Worm (Caenorhabditis elegans) whole organism, L4 larva: ENCODE data around the gene ilys-1.

ENCODE experiments used
- F26F4.8 ChIP-seq: fragments of 200-800 bp; sonication (Bioruptor generic); conservative IDR thresholded peaks from 2 replicates; pipeline ENCODE4 v1.3.6; 2022; ENCODE audit warnings: missing genetic modification characterization, missing compliant biosample characterization
- Y105C5A.15 ChIP-seq: fragments of 200-800 bp; sonication (Bioruptor generic); IDR thresholded peaks from 2 replicates; pipeline ENCODE4 v1.3.6; 2022; ENCODE audit warnings: missing genetic modification characterization, missing compliant biosample characterization
- Y48G9A.11 ChIP-seq: fragments of 200-800 bp; sonication (Bioruptor generic); IDR thresholded peaks from 2 replicates; pipeline ENCODE4 v1.3.6; 2022; ENCODE audit warnings: missing genetic modification reagents, missing genetic modification characterization, missing compliant biosample characterization
- ZK337.2 ChIP-seq: fragments of 200-800 bp; sonication (Bioruptor generic); IDR thresholded peaks from 2 replicates; pipeline ENCODE4 v1.3.6; 2022; ENCODE audit warnings: missing genetic modification reagents, missing genetic modification characterization, missing compliant biosample characterization
- aha-1 ChIP-seq: fragments of 150-350 bp; peaks from one replicate; lab custom pipeline; 2014; ENCODE audit warnings: missing biosample characterization, missing genetic modification characterization
- arid-1 ChIP-seq: fragments of 200-800 bp; sonication (Bioruptor generic); conservative IDR thresholded peaks from 2 replicates; pipeline ENCODE4 v1.3.6; 2022; ENCODE audit warnings: missing genetic modification reagents, missing genetic modification characterization, missing compliant biosample characterization
- ceh-32 ChIP-seq: sonication (generic microtip); optimal IDR thresholded peaks from 2 replicates; lab custom pipeline; 2016; ENCODE audit warnings: mild to moderate bottlenecking, missing genetic modification characterization, missing compliant biosample characterization; ENCODE audit not compliant: poor library complexity
- ces-1 ChIP-seq: fragments of 150-350 bp; sonication (generic microtip); optimal IDR thresholded peaks from 4 replicates; lab custom pipeline; 2014; ENCODE audit warnings: missing biosample characterization, missing genetic modification reagents, missing genetic modification characterization
- ctbp-1 ChIP-seq: fragments of 200-800 bp; sonication (Bioruptor generic); IDR thresholded peaks from 2 replicates; pipeline ENCODE4 v1.3.6; 2022; ENCODE audit warnings: missing genetic modification reagents, missing genetic modification characterization, missing compliant biosample characterization
- dmd-6 ChIP-seq: fragments of 200-800 bp; sonication (Bioruptor generic); IDR thresholded peaks from 2 replicates; pipeline ENCODE4 v1.3.6; 2022; ENCODE audit warnings: missing genetic modification reagents, missing genetic modification characterization, missing compliant biosample characterization
- dmd-9 ChIP-seq: fragments of 200-800 bp; sonication (Bioruptor generic); IDR thresholded peaks from 2 replicates; pipeline ENCODE4 v1.3.6; 2022; ENCODE audit warnings: missing genetic modification reagents, missing genetic modification characterization, missing compliant biosample characterization
- hlh-30 ChIP-seq: sonication (generic microtip); optimal IDR thresholded peaks from 2 replicates; lab custom pipeline; 2017; ENCODE audit warnings: antibody characterized with exemption, mild to moderate bottlenecking, missing genetic modification characterization, missing compliant biosample characterization; ENCODE audit not compliant: insufficient read depth
- hmg-1.1 ChIP-seq: fragments of 200-800 bp; sonication (Bioruptor generic); IDR thresholded peaks from 2 replicates; pipeline ENCODE4 v1.3.6; 2022; ENCODE audit warnings: missing genetic modification reagents, missing genetic modification characterization, missing compliant biosample characterization
- jun-1 ChIP-seq: fragments of 150-350 bp; optimal IDR thresholded peaks from 2 replicates; lab custom pipeline; 2014; ENCODE audit warnings: missing biosample characterization, missing genetic modification reagents, missing genetic modification characterization
- lin-1 ChIP-seq: fragments of 200-800 bp; sonication (Bioruptor generic); IDR thresholded peaks from 2 replicates; pipeline ENCODE4 v1.3.6; 2022; ENCODE audit warnings: missing genetic modification reagents, missing genetic modification characterization, missing compliant biosample characterization
- lsy-2 ChIP-seq, 2 experiments: fragments of 150-350 bp in 1 of 2; sonication (generic microtip) in 1 of 2; optimal IDR thresholded peaks; 2 replicates each; lab custom pipeline; 2014 to 2017; ENCODE audit warnings: missing biosample characterization in 2 of 2, missing genetic modification characterization in 2 of 2
- madf-5 ChIP-seq, 2 experiments: fragments of 200-800 bp; sonication (Bioruptor generic); IDR thresholded peaks; 2 replicates each; pipeline ENCODE4 v1.3.6; 2022; ENCODE audit warnings: missing compliant biosample characterization in 2 of 2, missing genetic modification characterization in 2 of 2
- madf-9 ChIP-seq: fragments of 200-800 bp; sonication (Bioruptor generic); conservative IDR thresholded peaks from 2 replicates; pipeline ENCODE4 v1.3.6; 2022; ENCODE audit warnings: missing genetic modification reagents, missing genetic modification characterization, missing compliant biosample characterization
- mdl-1 ChIP-seq, 2 experiments: fragments of 150-350 bp in 1 of 2; sonication (generic microtip) in 1 of 2; optimal IDR thresholded peaks; 2 replicates each; lab custom pipeline; 2014 to 2017; ENCODE audit warnings: missing biosample characterization in 2 of 2, missing genetic modification characterization in 2 of 2
- mdt-29 ChIP-seq: fragments of 200-800 bp; sonication (Bioruptor generic); IDR thresholded peaks from 2 replicates; pipeline ENCODE4 v1.3.6; 2022; ENCODE audit warnings: missing genetic modification reagents, missing genetic modification characterization, missing compliant biosample characterization
- mes-2 ChIP-seq: sonication (generic microtip); optimal IDR thresholded peaks from 2 replicates; lab custom pipeline; 2016; ENCODE audit warnings: missing genotype, mild to moderate bottlenecking, missing genetic modification characterization, missing compliant biosample characterization; ENCODE audit not compliant: poor library complexity, severe bottlenecking
- mxl-3 ChIP-seq: fragments of 200-800 bp; sonication (Bioruptor generic); optimal IDR thresholded peaks from 2 replicates; lab custom pipeline; 2018; ENCODE audit warnings: mild to moderate bottlenecking, missing genetic modification characterization, missing compliant biosample characterization
- nhr-102 ChIP-seq: sonication (generic microtip); optimal IDR thresholded peaks from 2 replicates; lab custom pipeline; 2016; ENCODE audit warnings: mild to moderate bottlenecking, missing genetic modification characterization, moderate library complexity, missing compliant biosample characterization
- nhr-11 ChIP-seq: fragments of 150-350 bp; optimal IDR thresholded peaks from 2 replicates; lab custom pipeline; 2014; ENCODE audit warnings: missing biosample characterization, missing genetic modification characterization
- nhr-111 ChIP-seq: fragments of 200-800 bp; sonication (Bioruptor generic); optimal IDR thresholded peaks from 2 replicates; lab custom pipeline; 2018; ENCODE audit warnings: mild to moderate bottlenecking, missing genetic modification characterization, missing compliant biosample characterization
- nhr-237 ChIP-seq: sonication (generic microtip); optimal IDR thresholded peaks from 2 replicates; lab custom pipeline; 2017; ENCODE audit warnings: missing biosample characterization, missing genetic modification characterization
- nhr-28 ChIP-seq: fragments of 150-350 bp; optimal IDR thresholded peaks from 2 replicates; lab custom pipeline; 2014; ENCODE audit warnings: missing biosample characterization, missing genetic modification characterization
- nhr-48 ChIP-seq: sonication (generic microtip); optimal IDR thresholded peaks from 2 replicates; lab custom pipeline; 2016; ENCODE audit warnings: mild to moderate bottlenecking, missing genetic modification characterization, missing compliant biosample characterization
- php-3 ChIP-seq: fragments of 200-800 bp; sonication (Bioruptor generic); IDR thresholded peaks from 2 replicates; pipeline ENCODE4 v1.3.6; 2022; ENCODE audit warnings: missing genetic modification reagents, missing genetic modification characterization, missing compliant biosample characterization
- pqm-1 ChIP-seq: sonication (generic microtip); optimal IDR thresholded peaks from 2 replicates; lab custom pipeline; 2017; ENCODE audit warnings: missing biosample characterization, missing genetic modification characterization
- rbr-2 ChIP-seq: sonication (generic microtip); optimal IDR thresholded peaks from 2 replicates; lab custom pipeline; 2016; ENCODE audit warnings: missing genotype, missing genetic modification characterization, missing compliant biosample characterization
- snpc-4 ChIP-seq: fragments of 150-350 bp; optimal IDR thresholded peaks from 2 replicates; lab custom pipeline; 2014; ENCODE audit warnings: missing biosample characterization, missing genetic modification characterization
- spr-1 ChIP-seq: sonication (generic microtip); optimal IDR thresholded peaks from 2 replicates; lab custom pipeline; 2016; ENCODE audit warnings: mild to moderate bottlenecking, missing genetic modification characterization, missing compliant biosample characterization
- tag-97 ChIP-seq: fragments of 200-800 bp; sonication (Bioruptor generic); IDR thresholded peaks from 2 replicates; pipeline ENCODE4 v1.3.6; 2022; ENCODE audit warnings: missing genetic modification characterization, missing compliant biosample characterization
- unc-39 ChIP-seq: sonication (generic microtip); optimal IDR thresholded peaks from 2 replicates; lab custom pipeline; 2017; ENCODE audit warnings: missing biosample characterization, missing genetic modification characterization
- zag-1 ChIP-seq: fragments of 150-350 bp; optimal IDR thresholded peaks from 2 replicates; lab custom pipeline; 2014; ENCODE audit warnings: missing biosample characterization, missing genetic modification characterization
- zfp-2 ChIP-seq: sonication (generic microtip); optimal IDR thresholded peaks from 2 replicates; lab custom pipeline; 2016; ENCODE audit warnings: mild to moderate bottlenecking, missing genetic modification characterization, missing compliant biosample characterization
- zfp-3 ChIP-seq: fragments of 200-800 bp; sonication (Bioruptor generic); conservative IDR thresholded peaks from 2 replicates; pipeline ENCODE4 v1.3.6; 2022; ENCODE audit warnings: missing genetic modification reagents, missing genetic modification characterization, missing compliant biosample characterization
- zip-2 ChIP-seq: fragments of 150-350 bp; optimal IDR thresholded peaks from 2 replicates; lab custom pipeline; 2014; ENCODE audit warnings: missing biosample characterization, missing genetic modification characterization
- ztf-11 ChIP-seq: fragments of 150-350 bp; optimal IDR thresholded peaks from 2 replicates; lab custom pipeline; 2014; ENCODE audit warnings: missing biosample characterization, missing genetic modification characterization

Gene ilys-1

DNA sequence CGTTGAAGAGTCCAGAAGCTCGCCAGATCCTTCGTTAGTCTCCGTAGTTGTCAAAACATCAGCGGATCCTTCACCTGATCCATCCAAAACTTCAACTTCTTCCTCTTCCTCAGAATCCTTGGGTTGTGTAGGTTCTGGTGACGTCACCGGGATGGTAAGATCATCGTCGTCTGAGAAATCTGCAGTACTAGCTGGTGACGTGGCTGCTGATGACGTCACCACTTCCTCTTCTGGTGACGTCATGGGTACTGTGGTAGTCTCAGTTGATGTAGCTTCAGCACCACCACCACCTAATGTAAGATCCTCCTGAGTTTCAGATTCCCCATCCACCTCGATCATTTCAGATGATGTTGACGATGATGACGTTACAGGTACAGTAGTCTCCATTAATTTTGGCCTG is 8.8 kb upstream of the ilys-1 start:
- no peak for TF ChIP-seq Y48G9A.11
- no peak for TF ChIP-seq zip-2 (tag; lab: Kevin White, UChicago)
- no peak for TF ChIP-seq F26F4.8 (GFP tag; lab: Robert Waterston, UW)
- TF ChIP-seq mxl-3: no peak
- no peak for TF ChIP-seq rbr-2 (tag; lab: Kevin White, UChicago)
- TF ChIP-seq madf-9 (GFP tag; lab: Robert Waterston, UW): no peak
- no peak for TF ChIP-seq nhr-11
- no peak for TF ChIP-seq hlh-30 (tag; lab: Kevin White, UChicago)
- no peak for TF ChIP-seq mdt-29 (GFP tag; lab: Robert Waterston, UW)
- TF ChIP-seq nhr-102 (tag; lab: Kevin White, UChicago): no peak
- no peak for TF ChIP-seq zfp-2 (tag; lab: Kevin White, UChicago)
- TF ChIP-seq ctbp-1 (GFP tag; lab: Robert Waterston, UW): no peak
- no peak for TF ChIP-seq mes-2 (tag; lab: Kevin White, UChicago)
- no peak for TF ChIP-seq lin-1 (GFP tag; lab: Robert Waterston, UW)

ce11 chrIV:2463311-2463710 is 6.9 kb upstream of the ilys-1 start, which contains the start of gene cdh-10:
Gene cdh-10, minus strand, starts transcription at chrIV:2463369.
- TF ChIP-seq lsy-2 (tag; optimal IDR thresholded peaks at IDR 0.05; lab: Kevin White, UChicago) (no peak), ceh-32 (tag; lab: Kevin White, UChicago) (no peak), dmd-9 (no peak), ces-1 (GFP tag; lab: Kevin White, UChicago) (no peak), nhr-48 (tag; lab: Kevin White, UChicago) (no peak), Y105C5A.15 (GFP tag; lab: Robert Waterston, UW) (no peak), spr-1 (tag; lab: Kevin White, UChicago) (no peak), zfp-2 (tag; lab: Kevin White, UChicago) (no peak), zag-1 (tag; lab: Kevin White, UChicago) (no peak), ztf-11 (tag; lab: Kevin White, UChicago) (no peak), jun-1 (tag; lab: Kevin White, UChicago) (no peak), tag-97 (no peak), unc-39 (tag; lab: Kevin White, UChicago) (no peak)

- TF ChIP-seq ZK337.2 (GFP tag; lab: Robert Waterston, UW) (no peak), hmg-1.1 (GFP tag; lab: Robert Waterston, UW) (no peak), mdt-29 (GFP tag; lab: Robert Waterston, UW) (no peak)
These were observed 6.1 kb upstream of the ilys-1 start, which contains the start of gene ilys-3 for ce11 chrIV:2464156-2464555. Gene ilys-3, plus strand, starts transcription at chrIV:2464456.

DNA sequence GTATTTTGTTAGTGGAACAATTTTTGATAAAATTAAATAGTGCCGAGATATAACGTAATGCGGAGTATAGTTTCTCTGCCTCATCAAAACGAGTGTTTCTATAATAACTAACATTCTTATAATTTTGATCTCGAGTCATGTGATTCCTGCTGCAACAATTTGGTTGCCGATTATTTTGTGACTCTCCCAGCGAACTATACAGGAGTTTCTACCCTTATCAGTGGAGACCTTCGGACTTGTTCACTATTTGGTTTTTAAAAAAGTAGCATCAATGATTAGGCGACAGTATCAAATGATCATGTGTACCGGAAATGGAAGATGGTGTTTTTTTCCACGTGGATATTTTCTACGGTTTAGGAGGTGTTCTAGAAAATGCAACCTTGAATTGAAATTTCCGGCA is 4.0 kb upstream of the ilys-1 start:
- TF ChIP-seq pqm-1 (tag; lab: Kevin White, UChicago) (peak; percentile 72), nhr-28 (tag; lab: Kevin White, UChicago) (peak; percentile 77), mdl-1 (tag; optimal IDR thresholded peaks at IDR 0.05; lab: Kevin White, UChicago) (no peak)
- TF ChIP-seq, all 104 proteins: peak for 2

ce11 chrIV:2467378-2467777 is 2.8 kb upstream of the ilys-1 start, which contains the start of gene ilys-2:
Gene ilys-2, plus strand, starts transcription at chrIV:2467678.
- TF ChIP-seq snpc-4 (tag; lab: Kevin White, UChicago) (no peak), arid-1 (no peak), mdl-1 (tag; optimal IDR thresholded peaks at IDR 0.05; lab: Kevin White, UChicago) (no peak), nhr-237 (tag; lab: Kevin White, UChicago) (no peak), zfp-3 (no peak), dmd-6 (GFP tag; lab: Robert Waterston, UW) (no peak), nhr-111 (GFP tag; lab: Kevin White, UChicago) (no peak), ZK337.2 (GFP tag; lab: Robert Waterston, UW) (no peak), aha-1 (no peak), madf-5 (GFP tag; IDR thresholded peaks at IDR 0.05; lab: Robert Waterston, UW) (no peak), php-3 (no peak)
